Worm (Caenorhabditis elegans): ENCODE results near the gene T03G6.7.

The T03G6.7 gene

DNA sequence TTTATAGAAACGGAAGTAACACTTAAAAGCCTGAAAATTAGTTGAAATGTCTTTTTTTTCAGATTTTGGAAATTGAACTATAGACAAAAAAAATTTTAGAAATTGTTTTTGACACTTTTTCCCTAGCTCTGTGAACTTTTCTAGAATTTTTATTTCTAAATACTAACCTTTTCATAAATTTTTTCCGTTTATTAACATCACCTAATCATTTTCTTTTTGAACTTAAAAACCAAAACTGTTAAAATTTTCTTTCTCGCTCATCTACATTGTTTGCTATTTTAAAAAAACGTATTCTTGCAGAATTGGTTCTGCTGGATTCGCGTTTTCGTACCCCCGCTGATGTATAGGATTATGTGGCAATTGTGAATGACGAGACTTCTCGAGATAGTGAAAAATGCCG is at the start of gene T03G6.7, which contains the start of gene nhr-40:
T03G6.7 (plus strand) TSS at position 337 of the 400 bp plus-strand sequence.
nhr-40 (plus strand) TSS at position 301 of the 400 bp plus-strand sequence.
- no peak for TF ChIP-seq K11D2.4 (GFP tag; IDR thresholded peaks at IDR 0.05)
- TF ChIP-seq attf-6 (GFP tag; IDR thresholded peaks at IDR 0.05) = no peak
- TF ChIP-seq Y95B8A.8 (GFP tag; IDR thresholded peaks at IDR 0.05) = no peak
- no peak for TF ChIP-seq cebp-1 (GFP tag; IDR thresholded peaks at IDR 0.05)
- no peak for TF ChIP-seq cebp-1 (tag; optimal IDR thresholded peaks at IDR 0.05)
- TF ChIP-seq egrh-3 (GFP tag; IDR thresholded peaks at IDR 0.05) = no peak
- no peak for TF ChIP-seq F39B2.1 (GFP tag; IDR thresholded peaks at IDR 0.05)
- TF ChIP-seq let-607 (tag; optimal IDR thresholded peaks at IDR 0.05) = no peak
- no peak for TF ChIP-seq aptf-2 (GFP tag; conservative IDR thresholded peaks at IDR 0.05)
- no peak for TF ChIP-seq nfya-2 (GFP tag; IDR thresholded peaks at IDR 0.05)
- no peak for TF ChIP-seq F33H1.4 (GFP tag; IDR thresholded peaks at IDR 0.05)
- no peak for TF ChIP-seq lin-35 (GFP tag; optimal IDR thresholded peaks at IDR 0.05)
- TF ChIP-seq let-526 (GFP tag; IDR thresholded peaks at IDR 0.05) = no peak
- no peak for TF ChIP-seq ceh-40 (GFP tag; IDR thresholded peaks at IDR 0.05)
- TF ChIP-seq pha-4 (tag; optimal IDR thresholded peaks at IDR 0.05) = no peak
- TF ChIP-seq tlf-1 (GFP tag; optimal IDR thresholded peaks at IDR 0.05) = no peak
- no peak for TF ChIP-seq B0035.1 (tag; optimal IDR thresholded peaks at IDR 0.05)
- TF ChIP-seq pbrm-1 (GFP tag; IDR thresholded peaks at IDR 0.05) = no peak
- TF ChIP-seq madf-3 (GFP tag; IDR thresholded peaks at IDR 0.05) = no peak
- TF ChIP-seq somi-1 (GFP tag; optimal IDR thresholded peaks at IDR 0.05) = no peak

ce11 chrX:2544645-2545044 is 49.2 kb upstream of the T03G6.7 start:
- TF ChIP-seq F10E7.11 (tag; optimal IDR thresholded peaks at IDR 0.05) = no peak
- no peak for TF ChIP-seq tlf-1 (GFP tag; optimal IDR thresholded peaks at IDR 0.05)
- no peak for TF ChIP-seq F33H1.4 (GFP tag; IDR thresholded peaks at IDR 0.05)
- no peak for TF ChIP-seq snpc-3.4 (tag; optimal IDR thresholded peaks at IDR 0.05)
- TF ChIP-seq lag-1 (GFP tag; IDR thresholded peaks at IDR 0.05) = no peak
- no peak for TF ChIP-seq unc-62 (GFP tag; optimal IDR thresholded peaks at IDR 0.05)
- TF ChIP-seq mes-4 (tag; optimal IDR thresholded peaks at IDR 0.05) = no peak
- no peak for TF ChIP-seq F49E8.2 (tag; optimal IDR thresholded peaks at IDR 0.05; ENCODE audit: insufficient read depth)
- no peak for TF ChIP-seq F55B11.4 (tag; optimal IDR thresholded peaks at IDR 0.05; ENCODE audit: borderline replicate concordance, insufficient read depth)
- TF ChIP-seq akir-1 (GFP tag; optimal IDR thresholded peaks at IDR 0.05) = no peak
- no peak for TF ChIP-seq Y79H2A.3 (GFP tag; conservative IDR thresholded peaks at IDR 0.05)
- no peak for TF ChIP-seq aptf-3 (GFP tag; IDR thresholded peaks at IDR 0.05)
- no peak for TF ChIP-seq dpff-1 (tag; optimal IDR thresholded peaks at IDR 0.05)
- peak; percentile 75 for TF ChIP-seq nhr-80 (tag; optimal IDR thresholded peaks at IDR 0.05)
- no peak for TF ChIP-seq sea-2 (GFP tag; IDR thresholded peaks at IDR 0.05)
- no peak for TF ChIP-seq Y95B8A.8 (GFP tag; IDR thresholded peaks at IDR 0.05)
- no peak for TF ChIP-seq lin-26 (GFP tag; IDR thresholded peaks at IDR 0.05)
- TF ChIP-seq T26A5.8 (tag; optimal IDR thresholded peaks at IDR 0.05) = no peak
- TF ChIP-seq ztf-25 (GFP tag; IDR thresholded peaks at IDR 0.05) = no peak
- no peak for TF ChIP-seq Y56A3A.18 (GFP tag; IDR thresholded peaks at IDR 0.05)
- TF ChIP-seq ztf-6 (GFP tag; IDR thresholded peaks at IDR 0.05) = no peak
- peak in 1 of 2 experiments; percentile 7 for TF ChIP-seq let-607 (tag; optimal IDR thresholded peaks at IDR 0.05)
- TF ChIP-seq B0261.1 (tag; optimal IDR thresholded peaks at IDR 0.05) = no peak
- no peak for TF ChIP-seq cebp-1 (GFP tag; IDR thresholded peaks at IDR 0.05)
- TF ChIP-seq cebp-1 (tag; optimal IDR thresholded peaks at IDR 0.05) = no peak
- no peak for TF ChIP-seq ztf-18 (tag; optimal IDR thresholded peaks at IDR 0.05)
- TF ChIP-seq efl-1 (GFP tag; optimal IDR thresholded peaks at IDR 0.05) = no peak
- TF ChIP-seq dox-1 (GFP tag; IDR thresholded peaks at IDR 0.05) = 0 out of 2 replicates have a peak, but pooled peaks have one; percentile 38

Measured in whole organism, young adult.